Worm (Caenorhabditis elegans) whole organism, L1 larva: Measurements from ENCODE around the gene spsb-2.

ENCODE experiments used
- ama-1 ChIP-seq: fragments of 150-350 bp; optimal IDR thresholded peaks from 2 replicates; lab custom pipeline; 2014
- efl-1 ChIP-seq, 4 experiments: fragments of 150-350 bp; optimal IDR thresholded peaks in 3 of 4; peaks in 1 of 4; 1 replicate in 1 of 4; 2 replicates in 3 of 4; lab custom pipeline; 2014; ENCODE audit warnings: missing biosample characterization in 2 of 4, missing genetic modification characterization in 2 of 4, missing genetic modification reagents in 2 of 4
- elt-2 ChIP-seq: sonication (generic microtip); optimal IDR thresholded peaks from 2 replicates; lab custom pipeline; 2016; ENCODE audit warnings: missing genetic modification characterization, mild to moderate bottlenecking, inconsistent platforms, missing compliant biosample characterization, missing genetic modification reagents
- mef-2 ChIP-seq: fragments of 150-350 bp; optimal IDR thresholded peaks from 2 replicates; lab custom pipeline; 2014; ENCODE audit warnings: missing biosample characterization, missing genetic modification characterization
- nhr-47 ChIP-seq: sonication (generic microtip); optimal IDR thresholded peaks from 2 replicates; lab custom pipeline; 2016; ENCODE audit warnings: mild to moderate bottlenecking, missing genetic modification characterization, moderate library complexity, missing compliant biosample characterization
- swsn-7 ChIP-seq: sonication (generic microtip); optimal IDR thresholded peaks from 2 replicates; lab custom pipeline; 2016; ENCODE audit warnings: missing genetic modification characterization, missing compliant biosample characterization
- tbx-2 ChIP-seq: sonication (generic microtip); optimal IDR thresholded peaks from 2 replicates; lab custom pipeline; 2016; ENCODE audit warnings: missing genetic modification characterization, missing compliant biosample characterization
- xbp-1 ChIP-seq: sonication (generic microtip); optimal IDR thresholded peaks from 2 replicates; lab custom pipeline; 2016; ENCODE audit warnings: missing genetic modification characterization, missing compliant biosample characterization
- zag-1 ChIP-seq: fragments of 150-350 bp; optimal IDR thresholded peaks from 2 replicates; lab custom pipeline; 2014; ENCODE audit warnings: missing biosample characterization, missing genetic modification characterization
- ztf-11 ChIP-seq, 2 experiments: sonication (generic microtip); optimal IDR thresholded peaks; 2 replicates each; lab custom pipeline; 2016 to 2017; ENCODE audit warnings: missing genetic modification characterization in 2 of 2, missing biosample characterization in 1 of 2, missing compliant biosample characterization in 1 of 2

- no peak for TF ChIP-seq tbx-2
- TF ChIP-seq mef-2 (tag; lab: Kevin White, UChicago): no peak
- TF ChIP-seq ztf-11 (tag; optimal IDR thresholded peaks at IDR 0.05; lab: Kevin White, UChicago): no peak
- no peak for TF ChIP-seq efl-1 (optimal IDR thresholded peaks at IDR 0.05; lab: Kevin White, UChicago)
- no peak for TF ChIP-seq efl-1 (GFP tag; optimal IDR thresholded peaks at IDR 0.05 in 1 of 2; lab: Kevin White, UChicago)
- TF ChIP-seq xbp-1 (tag; lab: Kevin White, UChicago): no peak
- no peak for TF ChIP-seq ama-1 (lab: Kevin White, UChicago)
- TF ChIP-seq swsn-7 (tag; lab: Kevin White, UChicago): no peak
- no peak for TF ChIP-seq elt-2 (tag; lab: Kevin White, UChicago)
- no peak for TF ChIP-seq zag-1
- no peak for TF ChIP-seq nhr-47 (tag; lab: Kevin White, UChicago)
Observed at ce11 chrII:15237160-15237559, 7.0 kb downstream of the spsb-2 start.
